ENCODE assay signal across 5 fruit fly cellular contexts in genomic region chrX:15697581-15698208, dm6.
TF ChIP-seq lines count a peak whose summit lies in the region.

No protein-coding gene starts in this region.

- peak; percentile 29 for TF ChIP-seq CTCF in whole organism, embryonic (GFP tag; optimal IDR thresholded peaks at IDR 0.05; lab: Kevin White, UChicago)

TF ChIP-seq in whole organism, adult, 20 proteins besides CTCF, POLR2A, EP300 and RAD21 (continues in another document):
- TF ChIP-seq ovo (GFP tag; optimal IDR thresholded peaks at IDR 0.05; lab: Kevin White, UChicago) (peak; percentile 76), kay (GFP tag; lab: Kevin White, UChicago; ENCODE audit: borderline replicate concordance) (no peak), CG11617 (GFP tag; optimal IDR thresholded peaks at IDR 0.05; lab: Kevin White, UChicago) (peak; percentile 91), Mnt (GFP tag; optimal IDR thresholded peaks at IDR 0.05; lab: Kevin White, UChicago) (peak; percentile 91), CG5204 (GFP tag; optimal IDR thresholded peaks at IDR 0.05; lab: Kevin White, UChicago) (peak; percentile 61), CG33017 (tag; optimal IDR thresholded peaks at IDR 0.05; lab: Kevin White, UChicago) (peak; percentile 90), Hr96 (GFP tag; optimal IDR thresholded peaks at IDR 0.05; lab: Kevin White, UChicago) (no peak), tj (GFP tag; optimal IDR thresholded peaks at IDR 0.05; lab: Kevin White, UChicago) (peak; percentile 73), bab1 (GFP tag; optimal IDR thresholded peaks at IDR 0.05; lab: Kevin White, UChicago) (peak; percentile 96), toe (GFP tag; optimal IDR thresholded peaks at IDR 0.05; lab: Kevin White, UChicago) (no peak), Clk (GFP tag; optimal IDR thresholded peaks at IDR 0.05; lab: Kevin White, UChicago) (peak; percentile 59), cnc (optimal IDR thresholded peaks at IDR 0.05; lab: Kevin White, UChicago) (no peak), CG1620 (GFP tag; optimal IDR thresholded peaks at IDR 0.05; lab: Kevin White, UChicago) (peak; percentile 81), Crg-1 (GFP tag; optimal IDR thresholded peaks at IDR 0.05; lab: Kevin White, UChicago) (peak; percentile 75), CG7101 (tag; optimal IDR thresholded peaks at IDR 0.05; lab: Kevin White, UChicago) (peak; percentile 96), CG12768 (GFP tag; optimal IDR thresholded peaks at IDR 0.05; lab: Kevin White, UChicago) (peak; percentile 73), pad (GFP tag; optimal IDR thresholded peaks at IDR 0.05; lab: Kevin White, UChicago) (peak; percentile 83), CG14711 (tag; optimal IDR thresholded peaks at IDR 0.05; lab: Kevin White, UChicago) (peak; percentile 95)

TF ChIP-seq in whole organism, embryonic, 481 proteins besides CTCF, POLR2A, EP300 and RAD21 (continues in another document):
- TF ChIP-seq Atf3 (GFP tag; optimal IDR thresholded peaks at IDR 0.05; lab: Kevin White, UChicago) (no peak), sd (tag; optimal IDR thresholded peaks at IDR 0.05; lab: Kevin White, UChicago) (peak; percentile 74), gcm (GFP tag; optimal IDR thresholded peaks at IDR 0.05; lab: Kevin White, UChicago) (peak; percentile 85), Hmx (GFP tag; optimal IDR thresholded peaks at IDR 0.05; lab: Kevin White, UChicago) (peak; percentile 57), ro (GFP tag; IDR thresholded peaks at IDR 0.05; lab: Robert Waterston, UW) (peak; percentile 77), otp (GFP tag; IDR thresholded peaks at IDR 0.05; lab: Robert Waterston, UW) (peak; percentile 85), zen2 (GFP tag; IDR thresholded peaks at IDR 0.05; lab: Robert Waterston, UW; ENCODE audit: partially characterized antibody) (no peak), Gsc (GFP tag; IDR thresholded peaks at IDR 0.05; lab: Robert Waterston, UW) (peak; percentile 71), CG1529 (GFP tag; optimal IDR thresholded peaks at IDR 0.05; lab: Kevin White, UChicago) (peak; percentile 72), yki (optimal IDR thresholded peaks at IDR 0.05; lab: Kevin White, UChicago) (no peak), NK7.1 (GFP tag; optimal IDR thresholded peaks at IDR 0.05; lab: Kevin White, UChicago) (peak; percentile 34), CG2678 (tag; optimal IDR thresholded peaks at IDR 0.05; lab: Kevin White, UChicago) (peak; percentile 94), CG6765 (GFP tag; optimal IDR thresholded peaks at IDR 0.05; lab: Kevin White, UChicago) (peak; percentile 70), amos (GFP tag; IDR thresholded peaks at IDR 0.05; lab: Robert Waterston, UW; ENCODE audit: partially characterized antibody) (peak; percentile 20; the same call in 1 of the 2 replicates), Atf6 (GFP tag; IDR thresholded peaks at IDR 0.05; lab: Robert Waterston, UW) (peak; percentile 96), nerfin-2 (GFP tag; IDR thresholded peaks at IDR 0.05; lab: Robert Waterston, UW; ENCODE audit: partially characterized antibody) (no peak), CG1832 (GFP tag; optimal IDR thresholded peaks at IDR 0.05; lab: Kevin White, UChicago) (no peak), D19B (GFP tag; optimal IDR thresholded peaks at IDR 0.05; lab: Kevin White, UChicago) (peak; percentile 84)

TF ChIP-seq in whole organism, prepupa, 60 proteins besides CTCF, POLR2A, EP300 and RAD21 (continues in another document):
- TF ChIP-seq Blimp-1 (GFP tag; optimal IDR thresholded peaks at IDR 0.05; lab: Kevin White, UChicago) (peak; percentile 66), CG16779 (tag; optimal IDR thresholded peaks at IDR 0.05; lab: Kevin White, UChicago) (no peak), CG6792 (GFP tag; optimal IDR thresholded peaks at IDR 0.05; lab: Kevin White, UChicago) (peak; percentile 83), Eip78C (GFP tag; lab: Kevin White, UChicago) (peak; percentile 93), svp (GFP tag; lab: Kevin White, UChicago) (peak; percentile 86), fkh (GFP tag; optimal IDR thresholded peaks at IDR 0.05; lab: Kevin White, UChicago) (peak; percentile 89), CG15336 (GFP tag; IDR thresholded peaks at IDR 0.05; lab: Robert Waterston, UW) (peak; percentile 83), ss (GFP tag; optimal IDR thresholded peaks at IDR 0.05; lab: Kevin White, UChicago) (peak; percentile 82 to 84), vri (GFP tag; optimal IDR thresholded peaks at IDR 0.05; lab: Kevin White, UChicago) (peak; percentile 82), CG11294 (GFP tag; IDR thresholded peaks at IDR 0.05; lab: Robert Waterston, UW) (peak; percentile 88), CG4318 (GFP tag; optimal IDR thresholded peaks at IDR 0.05; lab: Kevin White, UChicago) (peak; percentile 79), Ets96B (tag; optimal IDR thresholded peaks at IDR 0.05; lab: Kevin White, UChicago) (peak; percentile 86), CG10631 (GFP tag; optimal IDR thresholded peaks at IDR 0.05; lab: Kevin White, UChicago) (peak; percentile 90), Smox (GFP tag; optimal IDR thresholded peaks at IDR 0.05; lab: Kevin White, UChicago) (peak; percentile 75), pdm3 (GFP tag; optimal IDR thresholded peaks at IDR 0.05; lab: Kevin White, UChicago) (peak; percentile 79), fd85E (GFP tag; optimal IDR thresholded peaks at IDR 0.05; lab: Kevin White, UChicago) (no peak), OdsH (GFP tag; optimal IDR thresholded peaks at IDR 0.05; lab: Kevin White, UChicago) (peak; percentile 86), CG34406 (GFP tag; optimal IDR thresholded peaks at IDR 0.05; lab: Kevin White, UChicago) (peak; percentile 78), CG6808 (GFP tag; optimal IDR thresholded peaks at IDR 0.05; lab: Kevin White, UChicago) (peak; percentile 78), salr (GFP tag; optimal IDR thresholded peaks at IDR 0.05; lab: Kevin White, UChicago) (peak; percentile 53 to 57)

TF ChIP-seq in whole organism, pupa, 21 proteins besides CTCF, POLR2A, EP300 and RAD21:
- TF ChIP-seq CG4496 (GFP tag; IDR thresholded peaks at IDR 0.05; lab: Robert Waterston, UW) (peak; percentile 94), CG32121 (GFP tag; IDR thresholded peaks at IDR 0.05; lab: Robert Waterston, UW) (peak; percentile 95), EcR (GFP tag; optimal IDR thresholded peaks at IDR 0.05; lab: Kevin White, UChicago) (peak; percentile 2), Ets98B (GFP tag; IDR thresholded peaks at IDR 0.05; lab: Robert Waterston, UW) (peak; percentile 92), CG14655 (GFP tag; optimal IDR thresholded peaks at IDR 0.05; lab: Kevin White, UChicago) (peak; percentile 92), CG8159 (tag; optimal IDR thresholded peaks at IDR 0.05; lab: Kevin White, UChicago) (peak; percentile 88), CG15710 (tag; optimal IDR thresholded peaks at IDR 0.05; lab: Kevin White, UChicago) (peak; percentile 82), fd96Ca (GFP tag; IDR thresholded peaks at IDR 0.05; lab: Robert Waterston, UW) (peak; percentile 90), CG10348 (GFP tag; IDR thresholded peaks at IDR 0.05; lab: Robert Waterston, UW) (peak; percentile 67), CG9948 (tag; optimal IDR thresholded peaks at IDR 0.05; lab: Kevin White, UChicago) (peak; percentile 84), CG13204 (GFP tag; optimal IDR thresholded peaks at IDR 0.05; lab: Kevin White, UChicago) (no peak), Pif1B (GFP tag; optimal IDR thresholded peaks at IDR 0.05; lab: Kevin White, UChicago) (peak; percentile 83), rn (GFP tag; IDR thresholded peaks at IDR 0.05; lab: Robert Waterston, UW) (peak; percentile 76), CG34367 (tag; optimal IDR thresholded peaks at IDR 0.05; lab: Kevin White, UChicago) (peak; percentile 75), gl (tag; optimal IDR thresholded peaks at IDR 0.05; lab: Kevin White, UChicago) (peak; percentile 76), CG17806 (tag; optimal IDR thresholded peaks at IDR 0.05; lab: Kevin White, UChicago) (peak; percentile 86), CG12605 (GFP tag; IDR thresholded peaks at IDR 0.05; lab: Robert Waterston, UW) (peak; percentile 64), CG8301 (tag; optimal IDR thresholded peaks at IDR 0.05; lab: Kevin White, UChicago) (peak; percentile 89), D1 (tag; optimal IDR thresholded peaks at IDR 0.05; lab: Kevin White, UChicago) (peak; percentile 67), Pif1A (GFP tag; optimal IDR thresholded peaks at IDR 0.05; lab: Kevin White, UChicago) (no peak), Snoo (tag; optimal IDR thresholded peaks at IDR 0.05; lab: Kevin White, UChicago) (peak; percentile 84)

TF ChIP-seq in whole organism, wandering third instar larva, 38 proteins besides CTCF, POLR2A, EP300 and RAD21 (continues in another document):
- TF ChIP-seq HLH106 (tag; optimal IDR thresholded peaks at IDR 0.05; lab: Kevin White, UChicago): peak; percentile 88
- TF ChIP-seq N (GFP tag; optimal IDR thresholded peaks at IDR 0.05; lab: Kevin White, UChicago): no peak
- TF ChIP-seq sage (GFP tag; optimal IDR thresholded peaks at IDR 0.05; lab: Kevin White, UChicago): peak; percentile 74
- peak; percentile 70 for TF ChIP-seq br (GFP tag; optimal IDR thresholded peaks at IDR 0.05; lab: Kevin White, UChicago)
- peak; percentile 90 for TF ChIP-seq h (GFP tag; optimal IDR thresholded peaks at IDR 0.05; lab: Kevin White, UChicago)
- TF ChIP-seq dmrt93B (GFP tag; optimal IDR thresholded peaks at IDR 0.05; lab: Kevin White, UChicago): peak; percentile 85
- peak; percentile 77 for TF ChIP-seq sv (GFP tag; optimal IDR thresholded peaks at IDR 0.05; lab: Kevin White, UChicago)
- peak; percentile 87 for TF ChIP-seq fru (GFP tag; optimal IDR thresholded peaks at IDR 0.05; lab: Kevin White, UChicago)
- TF ChIP-seq ey (GFP tag; optimal IDR thresholded peaks at IDR 0.05; lab: Kevin White, UChicago): peak; percentile 61
- TF ChIP-seq brk (GFP tag; optimal IDR thresholded peaks at IDR 0.05; lab: Kevin White, UChicago): no peak
- TF ChIP-seq Abd-B (GFP tag; optimal IDR thresholded peaks at IDR 0.05; lab: Kevin White, UChicago): no peak
- peak; percentile 69 for TF ChIP-seq Rel (GFP tag; optimal IDR thresholded peaks at IDR 0.05; lab: Kevin White, UChicago)
- TF ChIP-seq Rel (tag; optimal IDR thresholded peaks at IDR 0.05; lab: Kevin White, UChicago): peak; percentile 43
- peak; percentile 33 for TF ChIP-seq woc (GFP tag; optimal IDR thresholded peaks at IDR 0.05; lab: Kevin White, UChicago)
- no peak for TF ChIP-seq Dif (GFP tag; optimal IDR thresholded peaks at IDR 0.05; lab: Kevin White, UChicago; ENCODE audit: partially characterized antibody)
- no peak for TF ChIP-seq usp (GFP tag; optimal IDR thresholded peaks at IDR 0.05; lab: Kevin White, UChicago)
- TF ChIP-seq Dfd (GFP tag; optimal IDR thresholded peaks at IDR 0.05; lab: Kevin White, UChicago): no peak
- TF ChIP-seq dl (GFP tag; optimal IDR thresholded peaks at IDR 0.05; lab: Kevin White, UChicago; ENCODE audit: insufficient read depth in 1 of 2, partially characterized antibody in 2 of 2): no peak
- no peak for TF ChIP-seq Hr78 (GFP tag; optimal IDR thresholded peaks at IDR 0.05; lab: Kevin White, UChicago)
- no peak for TF ChIP-seq dsf (GFP tag; optimal IDR thresholded peaks at IDR 0.05; lab: Kevin White, UChicago; ENCODE audit: borderline replicate concordance)
- peak; percentile 20 for TF ChIP-seq CG32264 (GFP tag; optimal IDR thresholded peaks at IDR 0.05; lab: Kevin White, UChicago)
- no peak for TF ChIP-seq tai (GFP tag; optimal IDR thresholded peaks at IDR 0.05; lab: Kevin White, UChicago)
- peak; percentile 92 for TF ChIP-seq rgr (GFP tag; optimal IDR thresholded peaks at IDR 0.05; lab: Kevin White, UChicago)
